Worm (Caenorhabditis elegans): Measurements from ENCODE around the gene F53A3.7.

The F53A3.7 gene

ce11 chrIII:1961895-1962506 is 10.7 kb downstream of the F53A3.7 start, which contains the start of gene mboa-6:
mboa-6 (minus strand) TSS chrIII:1961945.
- TF ChIP-seq lin-35 (GFP tag; optimal IDR thresholded peaks at IDR 0.05) (peak in 1 of 2 experiments; percentile 31), dpl-1 (GFP tag; optimal IDR thresholded peaks at IDR 0.05) (peak in 2 of 3 experiments; percentile 34 to 53), isw-1 (GFP tag; IDR thresholded peaks at IDR 0.05) (peak; percentile 33; the same call in 1 of the 2 replicates), xbp-1 (tag; optimal IDR thresholded peaks at IDR 0.05) (peak; percentile 1), aha-1 (tag; optimal IDR thresholded peaks at IDR 0.05) (no peak), sup-37 (GFP tag; optimal IDR thresholded peaks at IDR 0.05) (no peak), fkh-8 (tag; optimal IDR thresholded peaks at IDR 0.05) (no peak), efl-1 (optimal IDR thresholded peaks at IDR 0.05) (peak; percentile 3 to 48), efl-1 (GFP tag; optimal IDR thresholded peaks at IDR 0.05 in 1 of 2) (peak; percentile 34 to 84), rnt-1 (tag; optimal IDR thresholded peaks at IDR 0.05) (no peak), nhr-85 (tag) (no peak), F16B12.6 (tag; optimal IDR thresholded peaks at IDR 0.05) (peak; percentile 78)

- TF ChIP-seq nhr-28 (tag; optimal IDR thresholded peaks at IDR 0.05) (no peak), nhr-85 (tag) (no peak), ceh-88 (GFP tag; IDR thresholded peaks at IDR 0.05) (no peak), elt-3 (tag; optimal IDR thresholded peaks at IDR 0.05) (peak in 1 of 6 experiments; percentile 18), efl-3 (GFP tag; optimal IDR thresholded peaks at IDR 0.05) (no peak), elt-2 (tag; optimal IDR thresholded peaks at IDR 0.05) (peak; percentile 11), nhr-71 (tag; optimal IDR thresholded peaks at IDR 0.05) (no peak)
Measured at ce11 chrIII:1962552-1962951, 11.2 kb downstream of the F53A3.7 start.

ce11 chrIII:1963128-1963527 is 11.8 kb downstream of the F53A3.7 start:
- TF ChIP-seq snpc-4 (tag; optimal IDR thresholded peaks at IDR 0.05) (peak; percentile 35), dsc-1 (tag; optimal IDR thresholded peaks at IDR 0.05) (no peak)

ce11 chrIII:1969802-1970201 is 18.5 kb downstream of the F53A3.7 start, which contains the start of gene moa-1:
moa-1 (minus strand) TSS chrIII:1969902.
- TF ChIP-seq nhr-90 (tag; optimal IDR thresholded peaks at IDR 0.05; ENCODE audit: poor library complexity) = no peak
- no peak for TF ChIP-seq dsc-1 (tag; optimal IDR thresholded peaks at IDR 0.05)
- TF ChIP-seq egl-13 (tag; optimal IDR thresholded peaks at IDR 0.05) = no peak
- no peak for TF ChIP-seq hlh-17 (GFP tag; optimal IDR thresholded peaks at IDR 0.05; ENCODE audit: borderline replicate concordance)
- no peak for TF ChIP-seq unc-98 (GFP tag; IDR thresholded peaks at IDR 0.05)
- TF ChIP-seq nhr-71 (tag; optimal IDR thresholded peaks at IDR 0.05) = no peak
- no peak for TF ChIP-seq mab-9 (GFP tag; IDR thresholded peaks at IDR 0.05)
- TF ChIP-seq lin-14 (GFP tag; optimal IDR thresholded peaks at IDR 0.05) = no peak
- TF ChIP-seq unc-62 (GFP tag; optimal IDR thresholded peaks at IDR 0.05) = no peak
- no peak for TF ChIP-seq F16B12.6 (tag; optimal IDR thresholded peaks at IDR 0.05)
- TF ChIP-seq nhr-19 (GFP tag; conservative IDR thresholded peaks at IDR 0.05) = no peak
- TF ChIP-seq hlh-4 (tag; optimal IDR thresholded peaks at IDR 0.05) = no peak
- TF ChIP-seq lin-15B (tag; optimal IDR thresholded peaks at IDR 0.05) = no peak
- TF ChIP-seq sup-37 (GFP tag; optimal IDR thresholded peaks at IDR 0.05) = no peak
- TF ChIP-seq fkh-8 (tag; optimal IDR thresholded peaks at IDR 0.05) = no peak

- TF ChIP-seq unc-86 (tag; optimal IDR thresholded peaks at IDR 0.05) = no peak
- no peak for TF ChIP-seq aha-1 (tag; optimal IDR thresholded peaks at IDR 0.05)
- TF ChIP-seq unc-130 (tag; optimal IDR thresholded peaks at IDR 0.05) = no peak
- no peak for TF ChIP-seq zag-1 (tag; optimal IDR thresholded peaks at IDR 0.05)
Measured at ce11 chrIII:1970433-1970832, 19.1 kb downstream of the F53A3.7 start, which contains the start of gene R155.5. R155.5 (minus strand) TSS chrIII:1970533.
